Worm (Caenorhabditis elegans): Measurements from ENCODE around the gene M57.2.

M57.2 gene

DNA sequence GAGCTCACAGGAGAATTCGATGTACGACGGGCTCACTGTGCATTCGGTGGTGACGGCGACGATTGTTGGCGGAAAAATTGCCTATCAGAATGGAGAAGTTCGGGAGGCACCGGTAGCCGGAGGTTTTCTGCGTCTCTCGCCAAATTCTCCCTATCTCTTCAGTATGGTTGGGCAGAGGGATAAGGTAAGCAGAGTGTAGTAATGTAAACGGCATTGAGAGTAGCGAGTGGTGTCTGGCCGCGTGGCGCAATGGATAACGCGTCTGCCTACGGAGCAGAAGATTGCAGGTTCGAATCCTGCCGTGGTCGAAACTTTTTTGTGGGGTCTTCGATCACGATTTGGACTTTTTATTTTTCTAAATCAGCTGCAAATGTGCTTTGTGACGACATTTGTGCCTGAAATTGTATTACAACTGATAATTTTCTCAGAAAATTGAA, 2.6 kb upstream of the M57.2 start (continued):
- TF ChIP-seq fkh-8 (tag; optimal IDR thresholded peaks at IDR 0.05) (peak; percentile 64), pax-3 (tag; optimal IDR thresholded peaks at IDR 0.05) (no peak), nhr-77 (tag; optimal IDR thresholded peaks at IDR 0.05) (peak; percentile 4), elt-3 (tag; optimal IDR thresholded peaks at IDR 0.05) (no peak), zag-1 (tag; optimal IDR thresholded peaks at IDR 0.05) (no peak), ceh-63 (GFP tag; optimal IDR thresholded peaks at IDR 0.05) (no peak), nhr-20 (tag; optimal IDR thresholded peaks at IDR 0.05) (peak; percentile 61), alr-1 (tag; optimal IDR thresholded peaks at IDR 0.05; ENCODE audit: borderline replicate concordance) (no peak), fkh-4 (tag; optimal IDR thresholded peaks at IDR 0.05; ENCODE audit: borderline replicate concordance) (no peak), nhr-90 (tag; optimal IDR thresholded peaks at IDR 0.05; ENCODE audit: poor library complexity) (peak; percentile 72), nhr-85 (tag) (peak; percentile 53), blmp-1 (tag; optimal IDR thresholded peaks at IDR 0.05) (no peak), lsy-2 (tag; optimal IDR thresholded peaks at IDR 0.05) (peak; percentile 39 to 66), irx-1 (tag; optimal IDR thresholded peaks at IDR 0.05) (peak; percentile 30), nhr-76 (tag; optimal IDR thresholded peaks at IDR 0.05) (no peak), nhr-12 (tag; optimal IDR thresholded peaks at IDR 0.05) (no peak), nhr-19 (GFP tag; conservative IDR thresholded peaks at IDR 0.05) (peak; percentile 71), dsc-1 (tag; optimal IDR thresholded peaks at IDR 0.05) (peak; percentile 50), pag-3 (tag; optimal IDR thresholded peaks at IDR 0.05; ENCODE audit: borderline replicate concordance, insufficient read depth) (no peak), unc-86 (tag; optimal IDR thresholded peaks at IDR 0.05) (peak; percentile 14), tbx-2 (tag; optimal IDR thresholded peaks at IDR 0.05) (peak; percentile 64), tlp-1 (tag; optimal IDR thresholded peaks at IDR 0.05) (no peak), swsn-7 (tag; optimal IDR thresholded peaks at IDR 0.05) (peak; percentile 66), mdl-1 (tag; optimal IDR thresholded peaks at IDR 0.05) (peak in 1 of 2 experiments; percentile 54), sptf-1 (tag; optimal IDR thresholded peaks at IDR 0.05) (no peak), ceh-90 (tag; optimal IDR thresholded peaks at IDR 0.05) (no peak), C16A3.4 (tag; optimal IDR thresholded peaks at IDR 0.05) (peak; percentile 33), egl-13 (tag; optimal IDR thresholded peaks at IDR 0.05) (no peak), pqm-1 (tag; optimal IDR thresholded peaks at IDR 0.05) (no peak), nhr-237 (tag; optimal IDR thresholded peaks at IDR 0.05) (no peak), rnt-1 (tag; optimal IDR thresholded peaks at IDR 0.05) (peak; percentile 72), fos-1 (tag; optimal IDR thresholded peaks at IDR 0.05) (peak; percentile 13), ceh-8 (GFP tag; optimal IDR thresholded peaks at IDR 0.05) (peak; percentile 41), sox-4 (tag; optimal IDR thresholded peaks at IDR 0.05) (no peak), efl-3 (GFP tag; optimal IDR thresholded peaks at IDR 0.05) (peak; percentile 25), skn-1 (tag; optimal IDR thresholded peaks at IDR 0.05) (peak; percentile 0), lin-13 (GFP tag; optimal IDR thresholded peaks at IDR 0.05) (peak; percentile 16)

DNA sequence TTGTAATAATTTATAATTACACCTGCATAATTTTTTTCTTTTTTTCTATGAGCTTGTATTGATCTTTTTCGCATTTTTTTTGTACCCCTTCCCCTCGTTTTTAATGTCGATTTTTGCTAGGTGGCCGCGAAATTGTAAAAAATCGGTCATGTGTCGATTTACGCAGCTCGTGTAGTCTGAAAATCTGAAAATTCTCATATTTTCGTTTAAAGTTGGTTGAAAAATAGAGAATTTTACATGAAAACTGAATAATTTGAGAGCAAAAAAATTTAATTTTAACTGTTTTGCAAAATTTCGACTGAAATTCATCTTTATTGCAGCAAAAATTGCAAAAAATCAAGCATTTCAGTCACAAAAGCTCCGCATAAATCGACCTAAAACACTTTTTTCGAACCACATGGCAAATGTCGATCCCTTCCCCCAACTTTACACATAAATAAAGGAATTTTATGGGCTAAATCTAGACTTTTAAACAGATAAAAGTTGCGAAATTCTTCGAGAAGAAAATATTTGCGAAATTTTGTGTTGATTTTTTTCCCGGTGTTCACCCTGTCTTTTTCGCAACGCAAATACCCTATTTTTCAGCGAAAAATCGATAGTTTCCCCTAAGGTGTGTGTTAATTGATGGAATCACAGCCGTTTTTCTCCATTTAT, 883 bp upstream of the M57.2 start:
- no peak for TF ChIP-seq efl-1 (optimal IDR thresholded peaks at IDR 0.05)
- peak in 1 of 2 experiments; percentile 73 for TF ChIP-seq efl-1 (GFP tag; optimal IDR thresholded peaks at IDR 0.05 in 1 of 2)
- no peak for TF ChIP-seq zip-4 (GFP tag; optimal IDR thresholded peaks at IDR 0.05)
- TF ChIP-seq dsc-1 (tag; optimal IDR thresholded peaks at IDR 0.05): peak; percentile 0
- TF ChIP-seq hlh-17 (GFP tag; optimal IDR thresholded peaks at IDR 0.05; ENCODE audit: borderline replicate concordance): no peak
- TF ChIP-seq C04F5.9 (tag; optimal IDR thresholded peaks at IDR 0.05): no peak
- TF ChIP-seq skn-1 (tag; optimal IDR thresholded peaks at IDR 0.05): peak; percentile 13
- TF ChIP-seq lin-14 (GFP tag; optimal IDR thresholded peaks at IDR 0.05): no peak
- TF ChIP-seq unc-86 (tag; optimal IDR thresholded peaks at IDR 0.05): no peak

Measured in whole organism, L1 larva.